Fruit fly (Drosophila melanogaster): ENCODE data around the gene CG32694.

DNA sequence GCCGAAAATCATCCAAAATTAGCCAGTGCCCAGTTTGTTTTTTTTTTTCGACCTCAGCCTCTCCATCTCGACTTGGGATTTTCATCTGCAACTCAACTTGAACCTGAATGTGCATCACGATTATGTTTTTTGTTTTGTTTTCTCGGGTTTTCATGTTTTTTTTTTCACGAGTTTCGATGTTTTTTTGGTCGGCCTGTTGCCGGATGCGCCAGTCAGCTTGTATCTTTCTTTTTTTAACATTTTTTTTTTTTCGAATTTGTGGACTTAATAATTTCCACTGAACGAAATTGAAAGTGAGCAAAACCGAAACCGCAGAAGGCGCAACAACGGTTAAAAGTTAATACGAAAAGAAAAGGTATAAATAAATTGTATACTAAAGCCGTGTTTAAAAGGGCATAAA is 32.3 kb downstream of the CG32694 start:
- TF ChIP-seq Mnt (GFP tag; optimal IDR thresholded peaks at IDR 0.05) (no peak), CG12768 (GFP tag; optimal IDR thresholded peaks at IDR 0.05) (no peak), toe (GFP tag; optimal IDR thresholded peaks at IDR 0.05) (no peak), cic (GFP tag; optimal IDR thresholded peaks at IDR 0.05) (no peak), CG14711 (tag; optimal IDR thresholded peaks at IDR 0.05) (no peak), cnc (optimal IDR thresholded peaks at IDR 0.05) (no peak), CG7045 (GFP tag; optimal IDR thresholded peaks at IDR 0.05) (no peak), Crg-1 (GFP tag; optimal IDR thresholded peaks at IDR 0.05) (no peak), CG5204 (GFP tag; optimal IDR thresholded peaks at IDR 0.05) (no peak)
